Worm (Caenorhabditis elegans) whole organism, L3 larva: Measurements from ENCODE around the gene mes-1.

Experiments
- egl-27 ChIP-seq: sonication (generic microtip); optimal IDR thresholded peaks from 4 replicates; lab custom pipeline; 2017; ENCODE audit warnings: missing biosample characterization, missing genetic modification reagents, missing genetic modification characterization
- jun-1 ChIP-seq: fragments of 150-350 bp; optimal IDR thresholded peaks from 2 replicates; lab custom pipeline; 2014; ENCODE audit warnings: missing biosample characterization, missing genetic modification reagents, missing genetic modification characterization
- lin-15B ChIP-seq: fragments of 150-350 bp; optimal IDR thresholded peaks from 2 replicates; lab custom pipeline; 2014; ENCODE audit warnings: missing biosample characterization, missing genetic modification characterization
- lin-39 ChIP-seq: fragments of 150-350 bp; optimal IDR thresholded peaks from 2 replicates; lab custom pipeline; 2018; ENCODE audit warnings: missing biosample characterization, missing genetic modification reagents, missing genetic modification characterization
- nhr-11 ChIP-seq: fragments of 150-350 bp; optimal IDR thresholded peaks from 2 replicates; lab custom pipeline; 2014; ENCODE audit warnings: missing biosample characterization, missing genetic modification characterization
- nhr-12 ChIP-seq: fragments of 150-350 bp; optimal IDR thresholded peaks from 2 replicates; lab custom pipeline; 2014; ENCODE audit warnings: missing biosample characterization, missing genetic modification characterization
- nhr-237 ChIP-seq: fragments of 150-350 bp; optimal IDR thresholded peaks from 2 replicates; lab custom pipeline; 2014; ENCODE audit warnings: missing biosample characterization, missing genetic modification characterization
- nhr-25 ChIP-seq: sonication (generic microtip); optimal IDR thresholded peaks from 2 replicates; lab custom pipeline; 2017; ENCODE audit warnings: missing biosample characterization, missing genetic modification characterization
- pha-4 ChIP-seq: fragments of 150-350 bp; optimal IDR thresholded peaks from 2 replicates; lab custom pipeline; 2014; ENCODE audit warnings: missing biosample characterization, missing genetic modification reagents, missing genetic modification characterization
- pqm-1 ChIP-seq: fragments of 150-350 bp; optimal IDR thresholded peaks from 2 replicates; lab custom pipeline; 2017; ENCODE audit warnings: missing biosample characterization, missing genetic modification characterization, inconsistent platforms
- sea-2 ChIP-seq: fragments of 150-350 bp; sonication (generic microtip); optimal IDR thresholded peaks from 4 replicates; lab custom pipeline; 2014; ENCODE audit warnings: missing biosample characterization, missing genetic modification reagents, missing genetic modification characterization
- unc-62 ChIP-seq: fragments of 150-350 bp; sonication (generic microtip); optimal IDR thresholded peaks from 4 replicates; lab custom pipeline; 2014; ENCODE audit warnings: missing biosample characterization, missing genetic modification reagents, missing genetic modification characterization
- ztf-11 ChIP-seq: fragments of 150-350 bp; optimal IDR thresholded peaks from 2 replicates; lab custom pipeline; 2014; ENCODE audit warnings: missing biosample characterization, missing genetic modification characterization

DNA sequence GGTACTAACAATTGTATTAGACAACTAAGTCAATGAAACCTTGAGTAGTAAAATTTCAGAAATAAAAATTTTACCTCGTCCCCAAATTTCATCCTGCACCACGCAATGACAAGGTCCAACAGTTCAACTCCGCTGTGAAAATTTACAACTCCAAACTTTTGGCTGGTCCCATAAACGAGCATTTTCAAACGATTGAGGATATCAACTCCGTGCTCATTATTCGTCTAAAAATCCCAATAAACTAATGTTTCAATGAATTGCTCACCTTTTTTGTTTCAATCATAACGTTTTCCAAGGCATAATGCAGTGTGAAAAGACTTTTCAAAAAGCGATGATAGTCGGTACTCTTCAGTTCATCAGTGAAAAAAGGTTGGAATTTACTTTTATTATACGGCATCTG lies 49.3 kb downstream of the mes-1 start:
- TF ChIP-seq nhr-11 (tag; lab: Kevin White, UChicago) (no peak), egl-27 (tag; lab: Kevin White, UChicago) (no peak), lin-39 (tag; lab: Kevin White, UChicago) (no peak), unc-62 (GFP tag; lab: Kevin White, UChicago) (no peak), sea-2 (GFP tag; lab: Kevin White, UChicago) (no peak), jun-1 (tag; lab: Kevin White, UChicago) (no peak), nhr-25 (no peak), lin-15B (tag; lab: Kevin White, UChicago) (no peak), pqm-1 (no peak), nhr-12 (no peak), nhr-237 (tag; lab: Kevin White, UChicago) (no peak), ztf-11 (tag; lab: Kevin White, UChicago) (no peak), pha-4 (tag; lab: Kevin White, UChicago) (no peak)
